Worm (Caenorhabditis elegans) whole organism, young adult: ENCODE data around the gene prk-2.
A peak's percentile ranks its signal among the peaks of the same experiment; 100 is the strongest.

Experiments
- B0019.2 ChIP-seq: fragments of 200-800 bp; sonication (Bioruptor generic); conservative IDR thresholded peaks from 2 replicates; pipeline ENCODE4 v1.3.6; 2022; ENCODE audit warnings: missing genetic modification reagents, missing genetic modification characterization, missing compliant biosample characterization
- F10E7.11 ChIP-seq: sonication (generic microtip); optimal IDR thresholded peaks from 2 replicates; lab custom pipeline; 2017; ENCODE audit warnings: mild to moderate bottlenecking, missing genetic modification characterization, moderate library complexity, missing compliant biosample characterization
- attf-6 ChIP-seq: fragments of 200-800 bp; sonication (Bioruptor generic); IDR thresholded peaks from 2 replicates; pipeline ENCODE4 v1.3.6; 2022; ENCODE audit warnings: missing genetic modification reagents, missing genetic modification characterization, missing compliant biosample characterization
- cebp-2 ChIP-seq: fragments of 200-800 bp; sonication (Bioruptor generic); IDR thresholded peaks from 2 replicates; pipeline ENCODE4 v1.3.6; 2022; ENCODE audit warnings: missing genetic modification characterization, missing compliant biosample characterization
- dpl-1 ChIP-seq: fragments of 150-350 bp; optimal IDR thresholded peaks from 2 replicates; lab custom pipeline; 2014; ENCODE audit warnings: missing biosample characterization, missing genetic modification reagents, missing genetic modification characterization
- efl-1 ChIP-seq: fragments of 150-350 bp; optimal IDR thresholded peaks from 2 replicates; lab custom pipeline; 2014; ENCODE audit warnings: missing biosample characterization, missing genetic modification reagents, missing genetic modification characterization
- hmg-1.2 ChIP-seq: fragments of 200-800 bp; sonication (Bioruptor generic); IDR thresholded peaks from 2 replicates; pipeline ENCODE4 v1.3.6; 2022; ENCODE audit warnings: missing genetic modification reagents, missing genetic modification characterization, missing compliant biosample characterization
- mel-28 ChIP-seq: sonication (generic microtip); optimal IDR thresholded peaks from 2 replicates; lab custom pipeline; 2016; ENCODE audit warnings: borderline replicate concordance, mild to moderate bottlenecking, missing genetic modification characterization, missing compliant biosample characterization

DNA sequence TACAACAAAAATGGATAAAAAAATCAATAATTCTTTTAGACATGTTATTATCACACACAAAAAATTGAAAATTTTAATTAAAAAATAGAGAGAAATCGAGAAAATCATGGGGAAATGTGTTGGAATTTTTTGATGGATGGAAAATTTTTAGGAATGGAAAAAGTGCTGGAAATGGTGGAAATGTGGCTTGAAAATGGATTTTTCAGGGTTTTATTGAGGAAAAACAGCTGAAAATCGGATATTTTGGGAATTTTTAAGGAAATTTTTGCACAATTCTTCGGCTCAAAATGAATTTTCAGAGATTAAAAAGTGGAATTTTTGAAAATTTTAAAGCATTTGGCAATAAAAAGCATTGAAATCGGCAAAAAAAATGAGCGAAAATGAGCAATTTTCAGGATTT lies 52.1 kb downstream of the prk-2 start:
- no peak for TF ChIP-seq dpl-1 (GFP tag; lab: Kevin White, UChicago)
- TF ChIP-seq efl-1 = no peak
- TF ChIP-seq cebp-2 (GFP tag; lab: Robert Waterston, UW) = no peak
- no peak for TF ChIP-seq attf-6 (GFP tag; lab: Robert Waterston, UW)
- TF ChIP-seq B0019.2 (GFP tag; lab: Robert Waterston, UW) = no peak
- no peak for TF ChIP-seq F10E7.11 (tag; lab: Kevin White, UChicago)
- TF ChIP-seq hmg-1.2 = 0 out of 2 replicates have a peak, but pooled peaks have one; percentile 2
- no peak for TF ChIP-seq mel-28
